Fruit fly (Drosophila melanogaster) whole organism, wandering third instar larva: ENCODE data around the gene CG1638.

Experiments used
- CG9705 ChIP-seq: fragments of 200-800 bp; sonication (Bioruptor generic); optimal IDR thresholded peaks from 2 replicates; lab custom pipeline; 2018; ENCODE audit warnings: missing biosample characterization, mild to moderate bottlenecking, missing genetic modification characterization
- HLH106 ChIP-seq: fragments of 200-800 bp; optimal IDR thresholded peaks from 3 replicates; lab custom pipeline; 2019; ENCODE audit warnings: missing biosample characterization, mild to moderate bottlenecking, missing genetic modification characterization, moderate library complexity
- Hnf4 ChIP-seq: fragments of 200-800 bp; sonication (Bioruptor generic); optimal IDR thresholded peaks from 2 replicates; lab custom pipeline; 2016; ENCODE audit warnings: missing biosample characterization, mild to moderate bottlenecking, missing genetic modification characterization
- Mio ChIP-seq: sonication (Bioruptor generic); optimal IDR thresholded peaks from 2 replicates; lab custom pipeline; 2016; ENCODE audit warnings: missing biosample characterization, missing genetic modification characterization
- Myc ChIP-seq: fragments of >200 bp; optimal IDR thresholded peaks from 2 replicates; lab custom pipeline; 2017
- OdsH ChIP-seq: fragments of 200-800 bp; sonication (Bioruptor generic); optimal IDR thresholded peaks from 2 replicates; lab custom pipeline; 2016; ENCODE audit warnings: missing biosample characterization, mild to moderate bottlenecking, missing genetic modification characterization
- br ChIP-seq: fragments of 200-800 bp; sonication (Bioruptor generic); optimal IDR thresholded peaks from 2 replicates; lab custom pipeline; 2016; ENCODE audit warnings: missing biosample characterization, missing genetic modification characterization
- dmrt93B ChIP-seq: fragments of 200-800 bp; sonication (Bioruptor generic); optimal IDR thresholded peaks from 2 replicates; lab custom pipeline; 2018; ENCODE audit warnings: missing biosample characterization, mild to moderate bottlenecking, missing genetic modification characterization
- h ChIP-seq: fragments of 200-800 bp; sonication (Bioruptor generic); optimal IDR thresholded peaks from 3 replicates; lab custom pipeline; 2016; ENCODE audit warnings: missing biosample characterization, mild to moderate bottlenecking, missing genetic modification characterization
- rgr ChIP-seq: fragments of 200-800 bp; sonication (Bioruptor generic); optimal IDR thresholded peaks from 3 replicates; lab custom pipeline; 2016; ENCODE audit warnings: missing biosample characterization, mild to moderate bottlenecking, missing genetic modification characterization
- sv ChIP-seq: fragments of 200-800 bp; sonication (Bioruptor generic); optimal IDR thresholded peaks from 3 replicates; lab custom pipeline; 2016; ENCODE audit warnings: missing biosample characterization, missing genetic modification characterization
- usp ChIP-seq: fragments of >200 bp; optimal IDR thresholded peaks from 2 replicates; lab custom pipeline; 2017; ENCODE audit warnings: missing biosample characterization, missing genetic modification characterization

DNA sequence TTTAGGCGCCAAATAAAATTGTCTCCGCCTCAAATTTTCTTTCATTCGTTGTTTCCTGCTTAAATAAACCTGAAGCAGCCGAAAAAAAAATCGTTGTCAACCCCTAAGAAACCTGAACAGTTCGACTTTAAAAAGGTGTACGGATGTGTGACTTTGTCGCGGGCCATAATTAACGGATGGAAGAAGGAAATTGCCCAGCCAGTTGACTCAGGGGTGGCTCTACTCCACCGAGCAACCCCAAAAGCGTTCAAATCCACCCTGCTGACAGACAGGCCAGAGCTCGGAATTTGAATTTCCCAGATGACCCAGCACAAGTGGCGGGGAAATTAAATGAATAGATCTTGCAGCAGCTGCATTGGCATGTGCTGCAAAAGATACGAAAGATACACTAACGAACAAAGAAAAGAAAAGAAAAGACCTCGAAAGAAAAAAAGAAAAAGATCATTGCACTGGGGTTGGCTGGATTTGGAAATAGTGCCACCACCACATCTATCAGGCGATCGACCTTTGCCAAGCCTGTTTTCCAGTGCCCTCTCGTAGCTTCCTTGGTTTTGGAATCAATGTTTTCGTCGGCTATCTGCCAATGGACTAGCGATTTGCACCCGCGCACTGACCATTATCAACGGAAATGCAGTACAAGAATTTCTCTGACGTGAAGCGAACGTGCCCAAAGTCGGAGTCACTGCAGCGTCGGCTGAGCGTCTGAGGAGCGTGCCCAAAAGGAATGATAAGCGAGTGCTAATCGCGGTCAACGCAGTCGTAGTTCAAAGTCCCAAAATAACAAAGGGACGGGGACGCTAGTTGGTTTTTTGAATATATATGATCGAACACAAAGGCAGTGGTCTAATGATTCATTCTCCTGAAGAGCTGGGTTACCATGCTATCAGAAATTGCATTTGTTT is 16.1 kb downstream of the CG1638 start:
- TF ChIP-seq Myc (no peak), h (peak; percentile 73), CG9705 (no peak), OdsH (no peak), rgr (GFP tag; lab: Kevin White, UChicago) (no peak), Mio (no peak), sv (no peak), usp (no peak), br (no peak), dmrt93B (GFP tag; lab: Kevin White, UChicago) (no peak), HLH106 (no peak), Hnf4 (peak; percentile 52)
